Fruit fly (Drosophila melanogaster) whole organism, wandering third instar larva: ENCODE data around the gene TTLL5.

Source experiments
- CG9705 ChIP-seq: fragments of 200-800 bp; sonication (Bioruptor generic); optimal IDR thresholded peaks from 2 replicates; lab custom pipeline; 2018; ENCODE audit warnings: missing biosample characterization, mild to moderate bottlenecking, missing genetic modification characterization
- CrebA ChIP-seq: fragments of 200-800 bp; sonication (Bioruptor generic); optimal IDR thresholded peaks from 2 replicates; lab custom pipeline; 2016; ENCODE audit warnings: missing biosample characterization, mild to moderate bottlenecking, missing genetic modification characterization, borderline replicate concordance
- Dif ChIP-seq: fragments of 200-275, 200-300 bp; sonication (Bioruptor generic); optimal IDR thresholded peaks from 2 replicates; lab custom pipeline; 2018; ENCODE audit warnings: missing biosample characterization, missing genetic modification characterization; ENCODE audit not compliant: partially characterized antibody
- GATAd ChIP-seq: sonication (Bioruptor generic); optimal IDR thresholded peaks from 2 replicates; lab custom pipeline; 2016; ENCODE audit warnings: missing biosample characterization, missing genetic modification characterization
- HLH106 ChIP-seq: fragments of 200-800 bp; optimal IDR thresholded peaks from 3 replicates; lab custom pipeline; 2019; ENCODE audit warnings: missing biosample characterization, mild to moderate bottlenecking, missing genetic modification characterization, moderate library complexity
- Hnf4 ChIP-seq: fragments of 200-800 bp; sonication (Bioruptor generic); optimal IDR thresholded peaks from 2 replicates; lab custom pipeline; 2016; ENCODE audit warnings: missing biosample characterization, mild to moderate bottlenecking, missing genetic modification characterization
- Hr83 ChIP-seq: fragments of 200-300 bp; sonication (Bioruptor generic); optimal IDR thresholded peaks from 2 replicates; lab custom pipeline; 2016; ENCODE audit warnings: missing biosample characterization, mild to moderate bottlenecking, missing genetic modification characterization, moderate library complexity; ENCODE audit not compliant: poor library complexity, severe bottlenecking
- Jra ChIP-seq: sonication (Bioruptor generic); optimal IDR thresholded peaks from 2 replicates; lab custom pipeline; 2016; ENCODE audit warnings: missing biosample characterization, missing genetic modification characterization
- Myc ChIP-seq: fragments of >200 bp; optimal IDR thresholded peaks from 2 replicates; lab custom pipeline; 2017
- Rel ChIP-seq, 2 experiments: fragments of 200-800 bp; sonication (Bioruptor generic) in 1 of 2; optimal IDR thresholded peaks; 2 replicates in 1 of 2; 3 replicates in 1 of 2; lab custom pipeline; 2016 to 2019; ENCODE audit warnings: mild to moderate bottlenecking in 2 of 2, missing biosample characterization in 2 of 2, missing genetic modification characterization in 2 of 2, moderate library complexity in 1 of 2
- Sp1 ChIP-seq: fragments of 200-800 bp; sonication (Bioruptor generic); optimal IDR thresholded peaks from 3 replicates; lab custom pipeline; 2019; ENCODE audit warnings: missing biosample characterization, mild to moderate bottlenecking, missing genetic modification characterization, moderate library complexity
- Vsx2 ChIP-seq: fragments of 200-300, 225-300 bp; sonication (Bioruptor generic); optimal IDR thresholded peaks from 2 replicates; lab custom pipeline; 2018; ENCODE audit warnings: missing biosample characterization, missing genetic modification characterization; ENCODE audit not compliant: partially characterized antibody
- br ChIP-seq: fragments of 200-800 bp; sonication (Bioruptor generic); optimal IDR thresholded peaks from 2 replicates; lab custom pipeline; 2016; ENCODE audit warnings: missing biosample characterization, missing genetic modification characterization
- brk ChIP-seq: fragments of 200-800 bp; sonication (Bioruptor generic); optimal IDR thresholded peaks from 2 replicates; lab custom pipeline; 2016; ENCODE audit warnings: missing biosample characterization, mild to moderate bottlenecking, missing genetic modification characterization
- dl ChIP-seq, 2 experiments: fragments of 175-275, 200-275 bp in 1 of 2; fragments of 200-275 bp in 1 of 2; sonication (Bioruptor generic); optimal IDR thresholded peaks; lab custom pipeline; 2018; ENCODE audit warnings: mild to moderate bottlenecking in 2 of 2, missing biosample characterization in 2 of 2, missing genetic modification characterization in 2 of 2, moderate library complexity in 2 of 2; ENCODE audit not compliant: partially characterized antibody in 2 of 2, insufficient read depth in 1 of 2
- dmrt93B ChIP-seq: fragments of 200-800 bp; sonication (Bioruptor generic); optimal IDR thresholded peaks from 2 replicates; lab custom pipeline; 2018; ENCODE audit warnings: missing biosample characterization, mild to moderate bottlenecking, missing genetic modification characterization
- dsf ChIP-seq: sonication (Bioruptor generic); optimal IDR thresholded peaks from 2 replicates; lab custom pipeline; 2016; ENCODE audit warnings: missing biosample characterization, missing genetic modification characterization, borderline replicate concordance
- ey ChIP-seq: fragments of 200-800 bp; sonication (Bioruptor generic); optimal IDR thresholded peaks from 2 replicates; lab custom pipeline; 2016; ENCODE audit warnings: missing biosample characterization, missing genetic modification characterization
- foxo ChIP-seq, 2 experiments: fragments of 200-800 bp; sonication (Bioruptor generic); optimal IDR thresholded peaks; 2 replicates in 1 of 2; 3 replicates in 1 of 2; lab custom pipeline; 2016 to 2017; ENCODE audit warnings: missing biosample characterization in 2 of 2, missing genetic modification characterization in 2 of 2
- fru ChIP-seq: fragments of 200-800 bp; sonication (Bioruptor generic); optimal IDR thresholded peaks from 3 replicates; lab custom pipeline; 2016; ENCODE audit warnings: missing biosample characterization, mild to moderate bottlenecking, missing genetic modification characterization
- jim ChIP-seq: fragments of 175-275, 200-325 bp; sonication (Bioruptor generic); optimal IDR thresholded peaks from 2 replicates; lab custom pipeline; 2016; ENCODE audit warnings: missing biosample characterization, mild to moderate bottlenecking, missing genetic modification characterization
- rgr ChIP-seq: fragments of 200-800 bp; sonication (Bioruptor generic); optimal IDR thresholded peaks from 3 replicates; lab custom pipeline; 2016; ENCODE audit warnings: missing biosample characterization, mild to moderate bottlenecking, missing genetic modification characterization
- sage ChIP-seq: fragments of 200-800 bp; sonication (Bioruptor generic); optimal IDR thresholded peaks from 2 replicates; lab custom pipeline; 2016; ENCODE audit warnings: missing biosample characterization, mild to moderate bottlenecking, missing genetic modification characterization
- sv ChIP-seq: fragments of 200-800 bp; sonication (Bioruptor generic); optimal IDR thresholded peaks from 3 replicates; lab custom pipeline; 2016; ENCODE audit warnings: missing biosample characterization, missing genetic modification characterization
- tai ChIP-seq: sonication (Bioruptor generic); optimal IDR thresholded peaks from 2 replicates; lab custom pipeline; 2016; ENCODE audit warnings: missing biosample characterization, missing genetic modification characterization
- usp ChIP-seq: fragments of >200 bp; optimal IDR thresholded peaks from 2 replicates; lab custom pipeline; 2017; ENCODE audit warnings: missing biosample characterization, missing genetic modification characterization
- woc ChIP-seq: sonication (Bioruptor generic); optimal IDR thresholded peaks from 2 replicates; lab custom pipeline; 2016; ENCODE audit warnings: missing biosample characterization, mild to moderate bottlenecking, missing genetic modification characterization

TTLL5 gene

DNA sequence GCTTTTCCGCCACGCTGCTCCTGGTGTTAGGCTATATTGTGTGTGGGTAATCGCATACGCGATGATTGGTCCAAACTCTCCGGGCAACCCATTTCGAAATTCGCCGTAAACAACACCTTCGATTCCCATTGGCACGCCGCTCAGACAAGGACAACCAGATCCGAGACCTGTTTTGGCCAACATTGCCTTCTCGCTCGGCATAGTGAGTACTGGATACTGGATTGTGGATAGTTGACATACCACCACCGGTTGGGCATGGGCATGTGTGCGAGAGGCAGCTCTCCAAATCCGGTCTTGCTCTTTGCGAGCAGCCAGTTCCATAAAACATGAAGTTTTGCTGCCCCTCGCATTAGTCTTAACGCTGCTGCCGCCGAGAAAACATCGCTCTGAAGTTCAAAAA is 28.1 kb downstream of the TTLL5 start, which contains the start of gene fd96Cb:
Gene fd96Cb (plus strand): TSS at position 374 of the 400 bp plus-strand sequence.
- TF ChIP-seq tai (GFP tag; lab: Kevin White, UChicago) (no peak), dl (GFP tag; optimal IDR thresholded peaks at IDR 0.05; lab: Kevin White, UChicago; ENCODE audit: insufficient read depth in 1 of 2, partially characterized antibody in 2 of 2) (peak; percentile 30 to 74), Rel (GFP tag; optimal IDR thresholded peaks at IDR 0.05; lab: Kevin White, UChicago) (no peak), Rel (tag; optimal IDR thresholded peaks at IDR 0.05; lab: Kevin White, UChicago) (peak; percentile 16), Vsx2 (GFP tag; lab: Kevin White, UChicago) (peak; percentile 96), Dif (GFP tag; lab: Kevin White, UChicago) (peak; percentile 94)
- TF ChIP-seq, all 38 proteins: peak for 4

DNA sequence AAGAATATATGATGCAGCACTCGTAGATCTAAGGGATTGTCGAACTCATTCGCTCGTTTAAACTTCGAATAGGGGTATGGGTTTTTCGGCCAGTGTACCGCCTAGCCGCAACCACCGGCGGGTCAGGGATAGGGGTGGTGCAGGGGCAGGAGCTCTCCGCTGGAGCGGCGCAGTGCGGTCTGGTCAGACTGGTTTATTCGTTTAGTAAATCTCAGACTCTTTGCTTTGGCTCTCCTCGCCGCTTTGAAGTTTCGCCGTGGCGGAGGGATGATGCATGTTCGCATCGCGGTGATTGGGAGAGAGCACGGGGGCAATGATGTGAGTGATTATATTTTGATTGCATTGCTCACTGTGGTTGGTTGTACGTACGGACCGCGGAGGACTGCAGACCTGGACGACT is 40.4 kb downstream of the TTLL5 start, which contains the start of gene fd96Ca:
Gene fd96Ca (plus strand): TSS at position 337 of the 400 bp plus-strand sequence.
- TF ChIP-seq Vsx2 (GFP tag; lab: Kevin White, UChicago) (peak; percentile 67), Dif (GFP tag; lab: Kevin White, UChicago) (peak; percentile 38), ey (GFP tag; lab: Kevin White, UChicago) (no peak), woc (GFP tag; lab: Kevin White, UChicago) (peak; percentile 38)

DNA sequence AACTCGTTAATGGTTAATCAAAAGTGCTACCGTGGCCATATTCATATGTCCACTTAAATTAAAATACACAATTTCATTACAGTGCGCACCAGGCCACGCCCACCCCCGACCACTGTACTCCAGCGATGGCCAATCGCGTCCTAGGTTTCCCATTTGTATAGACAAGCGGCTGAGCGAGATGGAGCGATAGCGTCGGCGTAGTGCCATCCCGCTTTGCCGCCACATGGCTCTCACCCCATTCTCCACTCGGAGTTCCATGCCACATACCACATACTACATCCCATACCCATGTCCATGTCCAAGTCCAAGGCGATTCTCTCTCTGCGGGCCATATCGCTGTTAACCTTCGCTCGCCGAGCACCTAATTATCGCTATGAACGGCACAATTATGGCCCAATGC is 42.3 kb downstream of the TTLL5 start:
- TF ChIP-seq woc (GFP tag; lab: Kevin White, UChicago), result no peak
- no peak for TF ChIP-seq ey (GFP tag; lab: Kevin White, UChicago)
- TF ChIP-seq Hr83, result peak; percentile 57
- TF ChIP-seq Dif (GFP tag; lab: Kevin White, UChicago), result peak; percentile 40
- TF ChIP-seq br (GFP tag; lab: Kevin White, UChicago), result no peak
- TF ChIP-seq, all 38 proteins: peak for 2

DNA sequence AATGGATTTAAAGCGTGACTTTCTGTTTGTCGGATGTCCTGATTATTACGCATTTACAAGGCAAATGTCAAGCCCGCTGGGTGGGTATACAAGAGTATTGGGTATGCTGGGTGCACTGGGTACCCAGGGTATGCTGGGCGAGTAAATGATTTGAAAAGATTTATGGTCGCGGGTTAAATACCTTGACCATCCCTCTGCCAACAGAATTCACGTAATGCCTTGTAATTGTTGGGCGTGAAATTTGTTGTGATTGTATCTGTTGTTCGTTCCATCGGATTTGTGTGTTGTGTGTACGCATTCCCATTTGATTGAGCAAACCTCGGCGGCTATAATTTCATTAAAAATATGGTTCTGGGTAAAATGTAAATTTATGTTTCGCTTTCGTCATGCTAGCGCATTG is 44.1 kb downstream of the TTLL5 start:
- TF ChIP-seq Vsx2 (GFP tag; lab: Kevin White, UChicago) (no peak), sv (no peak), CG9705 (GFP tag; lab: Kevin White, UChicago) (no peak), dmrt93B (GFP tag; lab: Kevin White, UChicago) (no peak), CrebA (GFP tag; lab: Kevin White, UChicago) (no peak), Sp1 (no peak), Jra (GFP tag; lab: Kevin White, UChicago) (no peak), Rel (GFP tag; optimal IDR thresholded peaks at IDR 0.05; lab: Kevin White, UChicago) (no peak), Rel (tag; optimal IDR thresholded peaks at IDR 0.05; lab: Kevin White, UChicago) (no peak), rgr (GFP tag; lab: Kevin White, UChicago) (no peak), Myc (lab: Kevin White, UChicago) (no peak), GATAd (GFP tag; lab: Kevin White, UChicago) (no peak), br (GFP tag; lab: Kevin White, UChicago) (no peak), usp (no peak)

DNA sequence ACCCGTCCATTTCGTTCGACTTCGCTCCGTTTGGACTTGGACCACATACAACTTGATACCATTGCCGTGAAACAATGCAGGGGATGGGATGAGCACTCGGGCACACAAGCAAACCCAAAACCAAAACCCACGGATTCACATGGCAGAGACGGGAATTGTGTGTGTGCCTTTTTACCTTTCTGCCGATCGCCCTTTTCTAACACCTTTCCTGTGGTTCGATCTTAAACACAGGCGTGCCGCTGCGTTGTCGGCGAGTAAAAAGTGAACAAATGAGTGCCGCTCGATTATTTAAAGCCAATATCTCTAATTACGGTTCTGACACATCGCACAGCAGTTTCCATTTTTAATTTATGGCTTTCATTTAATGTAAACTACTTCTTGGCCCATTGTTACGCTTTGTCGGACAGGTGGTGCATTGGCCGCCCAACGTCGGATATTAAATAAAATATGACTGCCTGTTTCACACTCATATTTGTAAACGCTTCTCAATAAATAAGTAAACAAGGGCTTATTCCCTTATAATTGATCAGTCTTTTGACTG is 45.4 kb downstream of the TTLL5 start:
- TF ChIP-seq Myc (lab: Kevin White, UChicago) (no peak), brk (GFP tag; lab: Kevin White, UChicago) (no peak), foxo (GFP tag; optimal IDR thresholded peaks at IDR 0.05; lab: Kevin White, UChicago) (no peak), CG9705 (GFP tag; lab: Kevin White, UChicago) (no peak), Vsx2 (GFP tag; lab: Kevin White, UChicago) (no peak), Hnf4 (GFP tag; lab: Kevin White, UChicago) (no peak), Dif (GFP tag; lab: Kevin White, UChicago) (no peak), jim (no peak), CrebA (GFP tag; lab: Kevin White, UChicago) (no peak), tai (GFP tag; lab: Kevin White, UChicago) (no peak), Rel (GFP tag; optimal IDR thresholded peaks at IDR 0.05; lab: Kevin White, UChicago) (no peak), Rel (tag; optimal IDR thresholded peaks at IDR 0.05; lab: Kevin White, UChicago) (no peak), HLH106 (no peak), dl (GFP tag; optimal IDR thresholded peaks at IDR 0.05; lab: Kevin White, UChicago; ENCODE audit: insufficient read depth in 1 of 2, partially characterized antibody in 2 of 2) (no peak), fru (GFP tag; lab: Kevin White, UChicago) (no peak), rgr (GFP tag; lab: Kevin White, UChicago) (no peak), dsf (no peak), sage (GFP tag; lab: Kevin White, UChicago) (no peak), Jra (GFP tag; lab: Kevin White, UChicago) (no peak)
